Fruit fly (Drosophila melanogaster): Measurements from ENCODE around the gene piwi.

The piwi gene

dm6 chr2L:11010999-11011398 is 23.8 kb upstream of the piwi start, which contains the start of the genes Art8 and dUTPase:
Gene Art8, minus strand, starts transcription at chr2L:11011086.
Gene dUTPase, plus strand, starts transcription at chr2L:11011312.
- TF ChIP-seq h (optimal IDR thresholded peaks at IDR 0.05) (no peak), Myc (optimal IDR thresholded peaks at IDR 0.05) (no peak), psq (optimal IDR thresholded peaks at IDR 0.05) (no peak), ttk (optimal IDR thresholded peaks at IDR 0.05) (no peak), Sin3A (optimal IDR thresholded peaks at IDR 0.05) (no peak), insv (optimal IDR thresholded peaks at IDR 0.05) (no peak)

- no peak for TF ChIP-seq ttk (optimal IDR thresholded peaks at IDR 0.05)
- no peak for TF ChIP-seq h (optimal IDR thresholded peaks at IDR 0.05)
- TF ChIP-seq Myc (optimal IDR thresholded peaks at IDR 0.05): no peak
- TF ChIP-seq psq (optimal IDR thresholded peaks at IDR 0.05): no peak
- no peak for TF ChIP-seq Sin3A (optimal IDR thresholded peaks at IDR 0.05)
- no peak for TF ChIP-seq insv (optimal IDR thresholded peaks at IDR 0.05)
These were observed 17.4 kb upstream of the piwi start, which contains the start of gene Nup154 for dm6 chr2L:11004674-11005045. Gene Nup154, plus strand, starts transcription at chr2L:11004820.

- TF ChIP-seq insv (optimal IDR thresholded peaks at IDR 0.05) (no peak), psq (optimal IDR thresholded peaks at IDR 0.05) (no peak), h (optimal IDR thresholded peaks at IDR 0.05) (no peak), Sin3A (optimal IDR thresholded peaks at IDR 0.05) (no peak), ttk (optimal IDR thresholded peaks at IDR 0.05) (no peak), Myc (optimal IDR thresholded peaks at IDR 0.05) (no peak)
These were observed 16.9 kb upstream of the piwi start, which contains the start of gene RpL9 for dm6 chr2L:11003925-11004673. Gene RpL9, minus strand, starts transcription at chr2L:11004189.

dm6 chr2L:11001376-11002122 is 14.3 kb upstream of the piwi start, which contains the start of the genes aub and lectin-33A:
Gene aub, minus strand, starts transcription at chr2L:11001476.
Gene lectin-33A, plus strand, starts transcription at chr2L:11002072.
- TF ChIP-seq ttk (optimal IDR thresholded peaks at IDR 0.05) (no peak), psq (optimal IDR thresholded peaks at IDR 0.05) (no peak), h (optimal IDR thresholded peaks at IDR 0.05) (no peak), insv (optimal IDR thresholded peaks at IDR 0.05) (no peak), Sin3A (optimal IDR thresholded peaks at IDR 0.05) (no peak), Myc (optimal IDR thresholded peaks at IDR 0.05) (no peak)

- TF ChIP-seq h (optimal IDR thresholded peaks at IDR 0.05): no peak
- no peak for TF ChIP-seq insv (optimal IDR thresholded peaks at IDR 0.05)
These were observed 1.9 kb upstream of the piwi start, which contains the start of gene TTLL4A for dm6 chr2L:10989162-10989561. Gene TTLL4A, plus strand, starts transcription at chr2L:10989401.

- TF ChIP-seq insv (optimal IDR thresholded peaks at IDR 0.05) (no peak), ttk (optimal IDR thresholded peaks at IDR 0.05) (no peak), Myc (optimal IDR thresholded peaks at IDR 0.05) (no peak), Sin3A (optimal IDR thresholded peaks at IDR 0.05) (no peak), h (optimal IDR thresholded peaks at IDR 0.05) (no peak), psq (optimal IDR thresholded peaks at IDR 0.05) (no peak)
These were observed 806 bp upstream of the piwi start for dm6 chr2L:10988026-10988425.

- TF ChIP-seq insv (optimal IDR thresholded peaks at IDR 0.05) (no peak), Myc (optimal IDR thresholded peaks at IDR 0.05) (no peak)
These were observed 1.1 kb downstream of the piwi start for dm6 chr2L:10986138-10986537.

- TF ChIP-seq Myc (optimal IDR thresholded peaks at IDR 0.05) (no peak), insv (optimal IDR thresholded peaks at IDR 0.05) (no peak), Sin3A (optimal IDR thresholded peaks at IDR 0.05) (no peak), h (optimal IDR thresholded peaks at IDR 0.05) (no peak), ttk (optimal IDR thresholded peaks at IDR 0.05) (no peak), psq (optimal IDR thresholded peaks at IDR 0.05) (no peak)
These were observed 10.2 kb downstream of the piwi start for dm6 chr2L:10976864-10977586.

- no peak for TF ChIP-seq psq (optimal IDR thresholded peaks at IDR 0.05)
- TF ChIP-seq Myc (optimal IDR thresholded peaks at IDR 0.05): no peak
- TF ChIP-seq ttk (optimal IDR thresholded peaks at IDR 0.05): no peak
- no peak for TF ChIP-seq Sin3A (optimal IDR thresholded peaks at IDR 0.05)
- no peak for TF ChIP-seq h (optimal IDR thresholded peaks at IDR 0.05)
- no peak for TF ChIP-seq insv (optimal IDR thresholded peaks at IDR 0.05)
These were observed 11.0 kb downstream of the piwi start, which contains the start of the genes ATPsynG and SCAR for dm6 chr2L:10976046-10976863. Gene ATPsynG, minus strand, starts transcription at chr2L:10976399. Gene SCAR, plus strand, starts transcription at chr2L:10976772.

dm6 chr2L:10975193-10975592 is 12.0 kb downstream of the piwi start, which contains the start of gene abo:
Gene abo, minus strand, starts transcription at chr2L:10975293.
- TF ChIP-seq insv (optimal IDR thresholded peaks at IDR 0.05): no peak

- TF ChIP-seq Myc (optimal IDR thresholded peaks at IDR 0.05): no peak
- TF ChIP-seq insv (optimal IDR thresholded peaks at IDR 0.05): no peak
- TF ChIP-seq h (optimal IDR thresholded peaks at IDR 0.05): no peak
- no peak for TF ChIP-seq psq (optimal IDR thresholded peaks at IDR 0.05)
These were observed 12.6 kb downstream of the piwi start for dm6 chr2L:10974638-10975037.
